Comparison of ENCODE assay signal across 1 worm cellular context in the genomic region with DNA sequence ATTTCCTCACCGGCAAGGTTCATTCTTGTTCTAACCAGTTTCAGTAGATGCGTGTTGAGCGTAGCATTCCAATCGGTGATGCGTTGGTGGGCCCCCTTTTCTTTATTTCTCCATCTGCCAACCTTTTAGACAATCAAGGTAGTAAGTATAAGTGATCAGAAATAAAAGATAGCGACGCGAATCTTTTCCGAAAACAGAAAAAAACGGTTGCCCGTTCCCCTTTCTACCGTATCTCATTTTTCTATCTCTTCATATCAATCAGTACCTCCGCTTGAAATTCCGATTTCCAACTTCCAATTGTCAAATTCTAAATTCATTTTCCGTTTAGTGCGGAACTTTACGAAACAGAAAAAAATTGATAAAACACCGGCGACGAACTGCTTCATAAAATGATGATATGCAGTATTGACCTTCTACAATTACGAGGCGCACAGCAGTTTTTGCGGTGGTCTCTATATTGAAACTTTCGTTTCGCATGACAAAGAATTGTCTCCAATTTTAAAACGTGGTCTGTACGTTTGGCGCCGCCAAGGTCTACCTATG.
A peak's percentile ranks its signal among the peaks of the same experiment; 100 is the strongest.
TF ChIP-seq lines count a peak whose summit lies in the region.

No protein-coding gene starts in this region.

TF ChIP-seq in whole organism, L1 larva, 84 proteins besides CTCF, POLR2A, EP300 and RAD21 (continued from another document):
- TF ChIP-seq mab-9 (GFP tag; IDR thresholded peaks at IDR 0.05; lab: Robert Waterston, UW) = no peak
- no peak for TF ChIP-seq nhr-90 (tag; optimal IDR thresholded peaks at IDR 0.05; lab: Kevin White, UChicago; ENCODE audit: poor library complexity)
- TF ChIP-seq zip-4 (GFP tag; optimal IDR thresholded peaks at IDR 0.05; lab: Kevin White, UChicago) = no peak
- TF ChIP-seq lsy-2 (tag; optimal IDR thresholded peaks at IDR 0.05; lab: Kevin White, UChicago) = no peak
- TF ChIP-seq isw-1 (GFP tag; IDR thresholded peaks at IDR 0.05; lab: Robert Waterston, UW) = no peak
- no peak for TF ChIP-seq fkh-4 (tag; optimal IDR thresholded peaks at IDR 0.05; lab: Kevin White, UChicago; ENCODE audit: borderline replicate concordance)
- TF ChIP-seq vab-15 (tag; optimal IDR thresholded peaks at IDR 0.05; lab: Kevin White, UChicago) = no peak
- TF ChIP-seq pag-3 (tag; optimal IDR thresholded peaks at IDR 0.05; lab: Kevin White, UChicago; ENCODE audit: borderline replicate concordance, insufficient read depth) = no peak
- peak; percentile 90 for TF ChIP-seq lin-14 (GFP tag; optimal IDR thresholded peaks at IDR 0.05; lab: Kevin White, UChicago)
- peak; percentile 55 for TF ChIP-seq nhr-85 (tag; lab: Kevin White, UChicago)
- no peak for TF ChIP-seq C04F5.9 (tag; optimal IDR thresholded peaks at IDR 0.05; lab: Kevin White, UChicago)
- TF ChIP-seq ceh-90 (tag; optimal IDR thresholded peaks at IDR 0.05; lab: Kevin White, UChicago) = no peak
- TF ChIP-seq fkh-8 (tag; optimal IDR thresholded peaks at IDR 0.05; lab: Kevin White, UChicago) = no peak
- no peak for TF ChIP-seq fos-1 (tag; optimal IDR thresholded peaks at IDR 0.05; lab: Kevin White, UChicago)
- no peak for TF ChIP-seq efl-3 (GFP tag; optimal IDR thresholded peaks at IDR 0.05; lab: Kevin White, UChicago)
- TF ChIP-seq fkh-10 (GFP tag; optimal IDR thresholded peaks at IDR 0.05; lab: Kevin White, UChicago) = no peak
- TF ChIP-seq mep-1 (tag; optimal IDR thresholded peaks at IDR 0.05; lab: Kevin White, UChicago) = peak; percentile 9
- no peak for TF ChIP-seq efl-1 (optimal IDR thresholded peaks at IDR 0.05; lab: Kevin White, UChicago)
- TF ChIP-seq efl-1 (GFP tag; optimal IDR thresholded peaks at IDR 0.05 in 1 of 2; lab: Kevin White, UChicago) = no peak
- TF ChIP-seq hpl-2 (GFP tag; optimal IDR thresholded peaks at IDR 0.05; lab: Kevin White, UChicago) = no peak
- no peak for TF ChIP-seq egl-13 (tag; optimal IDR thresholded peaks at IDR 0.05; lab: Kevin White, UChicago)
- TF ChIP-seq nhr-84 (tag; optimal IDR thresholded peaks at IDR 0.05; lab: Kevin White, UChicago) = no peak
- TF ChIP-seq ceh-8 (GFP tag; optimal IDR thresholded peaks at IDR 0.05; lab: Kevin White, UChicago) = no peak
- TF ChIP-seq zag-1 (tag; optimal IDR thresholded peaks at IDR 0.05; lab: Kevin White, UChicago) = no peak
- TF ChIP-seq blmp-1 (tag; optimal IDR thresholded peaks at IDR 0.05; lab: Kevin White, UChicago) = peak; percentile 44
